Fruit fly (Drosophila melanogaster): Measurements from ENCODE around the gene CG5112.
A peak's percentile ranks its signal among the peaks of the same experiment; 100 is the strongest.

The CG5112 gene

dm6 chr3R:25448737-25449136 is 42.5 kb upstream of the CG5112 start (continued):
- TF ChIP-seq CG13894 (tag; optimal IDR thresholded peaks at IDR 0.05) (no peak), Vsx1 (GFP tag; optimal IDR thresholded peaks at IDR 0.05) (no peak), Atf3 (GFP tag; optimal IDR thresholded peaks at IDR 0.05) (no peak), D19B (GFP tag; optimal IDR thresholded peaks at IDR 0.05) (peak; percentile 11), CG2202 (tag; optimal IDR thresholded peaks at IDR 0.05) (no peak), wek (GFP tag; optimal IDR thresholded peaks at IDR 0.05) (no peak), CG7357 (GFP tag; IDR thresholded peaks at IDR 0.05) (no peak), CG2889 (GFP tag; IDR thresholded peaks at IDR 0.05) (no peak), Mes4 (GFP tag; optimal IDR thresholded peaks at IDR 0.05) (no peak), yki (optimal IDR thresholded peaks at IDR 0.05) (no peak), CG7963 (GFP tag; IDR thresholded peaks at IDR 0.05; ENCODE audit: partially characterized antibody) (no peak), CoRest (tag; optimal IDR thresholded peaks at IDR 0.05) (no peak), gsb (GFP tag; IDR thresholded peaks at IDR 0.05) (no peak), zen (tag; optimal IDR thresholded peaks at IDR 0.05) (no peak), CG4730 (GFP tag; IDR thresholded peaks at IDR 0.05) (no peak), CG1647 (GFP tag; optimal IDR thresholded peaks at IDR 0.05) (no peak), gcm2 (GFP tag; optimal IDR thresholded peaks at IDR 0.05) (no peak), ssp (GFP tag; IDR thresholded peaks at IDR 0.05) (no peak), mld (GFP tag; IDR thresholded peaks at IDR 0.05; ENCODE audit: partially characterized antibody) (no peak), CG6791 (GFP tag; IDR thresholded peaks at IDR 0.05; ENCODE audit: partially characterized antibody) (no peak), Ravus (GFP tag; IDR thresholded peaks at IDR 0.05) (no peak), Hr78 (GFP tag; optimal IDR thresholded peaks at IDR 0.05) (no peak), gem (tag; optimal IDR thresholded peaks at IDR 0.05) (peak; percentile 13), CG12744 (GFP tag; optimal IDR thresholded peaks at IDR 0.05) (no peak), CG17912 (GFP tag; optimal IDR thresholded peaks at IDR 0.05) (no peak), shn (GFP tag; optimal IDR thresholded peaks at IDR 0.05) (no peak), HLH4C (GFP tag; IDR thresholded peaks at IDR 0.05; ENCODE audit: partially characterized antibody) (no peak), Hey (tag; optimal IDR thresholded peaks at IDR 0.05) (no peak), CG11723 (GFP tag; optimal IDR thresholded peaks at IDR 0.05) (no peak), sna (GFP tag; IDR thresholded peaks at IDR 0.05; ENCODE audit: partially characterized antibody) (no peak), CG2129 (GFP tag; IDR thresholded peaks at IDR 0.05; ENCODE audit: partially characterized antibody) (no peak), Fer1 (GFP tag; optimal IDR thresholded peaks at IDR 0.05) (peak; percentile 39), PHDP (tag; optimal IDR thresholded peaks at IDR 0.05) (peak; percentile 42), Dref (GFP tag; IDR thresholded peaks at IDR 0.05) (no peak), CG8388 (GFP tag; optimal IDR thresholded peaks at IDR 0.05) (no peak), CG12236 (GFP tag; optimal IDR thresholded peaks at IDR 0.05) (no peak), CG5180 (GFP tag; optimal IDR thresholded peaks at IDR 0.05) (no peak), NFAT (GFP tag; IDR thresholded peaks at IDR 0.05) (no peak), CG4707 (GFP tag; optimal IDR thresholded peaks at IDR 0.05) (no peak), caup (GFP tag; optimal IDR thresholded peaks at IDR 0.05; ENCODE audit: severe bottlenecking) (peak; percentile 17), sc (optimal IDR thresholded peaks at IDR 0.05) (no peak), sc (GFP tag; optimal IDR thresholded peaks at IDR 0.05) (no peak), CG14667 (GFP tag; IDR thresholded peaks at IDR 0.05) (no peak), CG1603 (tag; optimal IDR thresholded peaks at IDR 0.05) (no peak), nerfin-2 (GFP tag; IDR thresholded peaks at IDR 0.05; ENCODE audit: partially characterized antibody) (no peak), grau (tag; optimal IDR thresholded peaks at IDR 0.05) (no peak), Camta (GFP tag; optimal IDR thresholded peaks at IDR 0.05) (no peak), chm (GFP tag; IDR thresholded peaks at IDR 0.05) (no peak), btn (GFP tag; optimal IDR thresholded peaks at IDR 0.05) (no peak), CG8924 (tag; optimal IDR thresholded peaks at IDR 0.05) (no peak), lilli (GFP tag; optimal IDR thresholded peaks at IDR 0.05) (no peak)
